Worm (Caenorhabditis elegans): Measurements from ENCODE around the gene ife-1.

DNA sequence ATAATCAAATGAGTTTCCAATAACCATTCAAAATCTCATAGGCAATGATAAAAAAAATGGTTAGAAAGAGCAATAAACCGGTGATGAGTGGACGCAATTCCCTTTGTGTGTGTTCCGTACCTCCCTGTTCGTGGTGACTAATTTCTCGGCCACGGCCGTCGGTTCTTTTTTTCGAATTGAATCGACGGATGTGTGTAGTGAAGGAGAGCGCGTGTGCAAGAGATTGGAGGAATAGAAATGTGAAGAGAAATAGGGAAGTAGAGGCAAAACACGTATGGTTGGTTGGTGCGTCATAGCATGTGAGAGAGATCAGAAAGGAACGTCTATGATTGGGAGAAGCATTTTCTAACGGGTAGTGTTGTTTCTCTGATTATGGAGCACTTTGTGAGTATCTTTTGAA lies 16.6 kb downstream of the ife-1 start:
- TF ChIP-seq ceh-82 (tag; optimal IDR thresholded peaks at IDR 0.05): no peak
- TF ChIP-seq unc-39 (tag; optimal IDR thresholded peaks at IDR 0.05): no peak
- TF ChIP-seq aly-2 (tag; optimal IDR thresholded peaks at IDR 0.05): no peak
- TF ChIP-seq ama-1 (optimal IDR thresholded peaks at IDR 0.05): no peak
- no peak for TF ChIP-seq blmp-1 (tag; optimal IDR thresholded peaks at IDR 0.05; ENCODE audit: insufficient read depth)
